Worm (Caenorhabditis elegans) whole organism, L4 larva: ENCODE results near the gene Y43H11AL.1.

ENCODE experiments used
- D1046.2 ChIP-seq: fragments of 200-800 bp; sonication (Bioruptor generic); IDR thresholded peaks from 2 replicates; pipeline ENCODE4 v1.3.6; 2022; ENCODE audit warnings: missing genetic modification characterization, missing compliant biosample characterization
- F37D6.2 ChIP-seq: sonication (generic microtip); optimal IDR thresholded peaks from 2 replicates; lab custom pipeline; 2016; ENCODE audit warnings: mild to moderate bottlenecking, missing genetic modification characterization, missing compliant biosample characterization
- F44E2.7 ChIP-seq: fragments of 200-800 bp; sonication (Bioruptor generic); IDR thresholded peaks from 2 replicates; pipeline ENCODE4 v2.1.2; 2022; ENCODE audit warnings: missing genetic modification characterization, missing compliant biosample characterization
- F49E8.2 ChIP-seq: sonication (generic microtip); optimal IDR thresholded peaks from 2 replicates; lab custom pipeline; 2016; ENCODE audit warnings: missing compliant biosample characterization, mild to moderate bottlenecking, missing genetic modification characterization, borderline replicate concordance
- T20F7.1 ChIP-seq: fragments of 200-800 bp; sonication (Bioruptor generic); optimal IDR thresholded peaks from 2 replicates; lab custom pipeline; 2018; ENCODE audit warnings: mild to moderate bottlenecking, missing genetic modification characterization, missing compliant biosample characterization
- Y48G9A.11 ChIP-seq: fragments of 200-800 bp; sonication (Bioruptor generic); IDR thresholded peaks from 2 replicates; pipeline ENCODE4 v1.3.6; 2022; ENCODE audit warnings: missing genetic modification reagents, missing genetic modification characterization, missing compliant biosample characterization
- Y5F2A.4 ChIP-seq: fragments of 200-800 bp; sonication (Bioruptor generic); optimal IDR thresholded peaks from 2 replicates; lab custom pipeline; 2018; ENCODE audit warnings: mild to moderate bottlenecking, missing genetic modification characterization, missing compliant biosample characterization
- Y75B8A.6 ChIP-seq: fragments of 200-800 bp; sonication (Bioruptor generic); IDR thresholded peaks from 2 replicates; pipeline ENCODE4 v1.3.6; 2022; ENCODE audit warnings: missing genetic modification reagents, missing genetic modification characterization, missing compliant biosample characterization
- aly-2 ChIP-seq: sonication (generic microtip); optimal IDR thresholded peaks from 2 replicates; lab custom pipeline; 2018; ENCODE audit warnings: missing biosample characterization, missing genetic modification characterization
- ama-1 ChIP-seq: fragments of 150-350 bp; optimal IDR thresholded peaks from 2 replicates; lab custom pipeline; 2014; ENCODE audit warnings: inconsistent platforms, mixed read lengths
- attf-4 ChIP-seq: sonication (generic microtip); optimal IDR thresholded peaks from 3 replicates; lab custom pipeline; 2017; ENCODE audit warnings: missing biosample characterization, missing genetic modification characterization
- ceh-20 ChIP-seq: fragments of 200-800 bp; sonication (Bioruptor generic); IDR thresholded peaks from 2 replicates; pipeline ENCODE4 v1.3.6; 2022; ENCODE audit warnings: missing genetic modification reagents, missing genetic modification characterization, missing compliant biosample characterization
- ceh-28 ChIP-seq: fragments of 150-350 bp; optimal IDR thresholded peaks from 2 replicates; lab custom pipeline; 2014; ENCODE audit warnings: missing biosample characterization, missing genetic modification reagents, missing genetic modification characterization
- ceh-32 ChIP-seq: sonication (generic microtip); optimal IDR thresholded peaks from 2 replicates; lab custom pipeline; 2016; ENCODE audit warnings: mild to moderate bottlenecking, missing genetic modification characterization, missing compliant biosample characterization; ENCODE audit not compliant: poor library complexity
- ceh-44 ChIP-seq: fragments of 200-800 bp; sonication (Bioruptor generic); IDR thresholded peaks from 2 replicates; pipeline ENCODE4 v1.3.6; 2022; ENCODE audit warnings: missing genetic modification reagents, missing genetic modification characterization, missing compliant biosample characterization
- ctbp-1 ChIP-seq: fragments of 200-800 bp; sonication (Bioruptor generic); IDR thresholded peaks from 2 replicates; pipeline ENCODE4 v1.3.6; 2022; ENCODE audit warnings: missing genetic modification reagents, missing genetic modification characterization, missing compliant biosample characterization
- daf-12 ChIP-seq: fragments of 150-350 bp; optimal IDR thresholded peaks from 2 replicates; lab custom pipeline; 2014; ENCODE audit warnings: missing biosample characterization, missing genetic modification reagents, missing genetic modification characterization
- daf-19 ChIP-seq: fragments of 200-800 bp; sonication (Bioruptor generic); conservative IDR thresholded peaks from 2 replicates; pipeline ENCODE4 v1.3.6; 2022; ENCODE audit warnings: missing genetic modification characterization, missing compliant biosample characterization
- dmd-6 ChIP-seq: fragments of 200-800 bp; sonication (Bioruptor generic); IDR thresholded peaks from 2 replicates; pipeline ENCODE4 v1.3.6; 2022; ENCODE audit warnings: missing genetic modification reagents, missing genetic modification characterization, missing compliant biosample characterization
- dmd-9 ChIP-seq: fragments of 200-800 bp; sonication (Bioruptor generic); IDR thresholded peaks from 2 replicates; pipeline ENCODE4 v1.3.6; 2022; ENCODE audit warnings: missing genetic modification reagents, missing genetic modification characterization, missing compliant biosample characterization
- dpl-1 ChIP-seq: fragments of 150-350 bp; optimal IDR thresholded peaks from 2 replicates; lab custom pipeline; 2014; ENCODE audit warnings: missing biosample characterization, missing genetic modification reagents, missing genetic modification characterization
- egl-43 ChIP-seq: fragments of 200-800 bp; sonication (Bioruptor generic); IDR thresholded peaks from 2 replicates; pipeline ENCODE4 v1.3.6; 2022; ENCODE audit warnings: missing genetic modification reagents, missing genetic modification characterization, missing compliant biosample characterization
- hif-1 ChIP-seq, 2 experiments: sonication (generic microtip); optimal IDR thresholded peaks; 2 replicates each; lab custom pipeline; 2016 to 2017; ENCODE audit warnings: missing compliant biosample characterization in 2 of 2, missing genetic modification characterization in 2 of 2, missing genetic modification reagents in 2 of 2, missing genotype in 2 of 2, mild to moderate bottlenecking in 1 of 2
- hlh-11 ChIP-seq: fragments of 200-800 bp; sonication (Bioruptor generic); optimal IDR thresholded peaks from 2 replicates; lab custom pipeline; 2018; ENCODE audit warnings: mild to moderate bottlenecking, missing genetic modification characterization, missing compliant biosample characterization
- jun-1 ChIP-seq: fragments of 150-350 bp; optimal IDR thresholded peaks from 2 replicates; lab custom pipeline; 2014; ENCODE audit warnings: missing biosample characterization, missing genetic modification reagents, missing genetic modification characterization
- lim-7 ChIP-seq: fragments of 200-800 bp; sonication (Bioruptor generic); IDR thresholded peaks from 2 replicates; pipeline ENCODE4 v1.3.6; 2022; ENCODE audit warnings: missing genetic modification characterization, missing compliant biosample characterization
- lin-13 ChIP-seq: fragments of 150-350 bp; optimal IDR thresholded peaks from 2 replicates; lab custom pipeline; 2014; ENCODE audit warnings: missing biosample characterization, missing genetic modification reagents, missing genetic modification characterization
- lin-15B ChIP-seq: fragments of 150-350 bp; sonication (generic microtip); optimal IDR thresholded peaks from 3 replicates; lab custom pipeline; 2014; ENCODE audit warnings: missing biosample characterization, missing genetic modification characterization
- lir-3 ChIP-seq: sonication (generic microtip); optimal IDR thresholded peaks from 2 replicates; lab custom pipeline; 2016; ENCODE audit warnings: mild to moderate bottlenecking, missing genetic modification characterization, missing compliant biosample characterization
- madf-9 ChIP-seq: fragments of 200-800 bp; sonication (Bioruptor generic); conservative IDR thresholded peaks from 2 replicates; pipeline ENCODE4 v1.3.6; 2022; ENCODE audit warnings: missing genetic modification reagents, missing genetic modification characterization, missing compliant biosample characterization
- mdl-1 ChIP-seq, 2 experiments: fragments of 150-350 bp in 1 of 2; sonication (generic microtip) in 1 of 2; optimal IDR thresholded peaks; 2 replicates each; lab custom pipeline; 2014 to 2017; ENCODE audit warnings: missing biosample characterization in 2 of 2, missing genetic modification characterization in 2 of 2
- mep-1 ChIP-seq: fragments of 150-350 bp; sonication (generic microtip); optimal IDR thresholded peaks from 3 replicates; lab custom pipeline; 2014; ENCODE audit warnings: missing biosample characterization, missing genetic modification characterization
- nhr-10 ChIP-seq: fragments of 150-350 bp; optimal IDR thresholded peaks from 2 replicates; lab custom pipeline; 2014; ENCODE audit warnings: missing biosample characterization, missing genetic modification characterization
- nhr-111 ChIP-seq: fragments of 200-800 bp; sonication (Bioruptor generic); optimal IDR thresholded peaks from 2 replicates; lab custom pipeline; 2018; ENCODE audit warnings: mild to moderate bottlenecking, missing genetic modification characterization, missing compliant biosample characterization
- nhr-237 ChIP-seq: sonication (generic microtip); optimal IDR thresholded peaks from 2 replicates; lab custom pipeline; 2017; ENCODE audit warnings: missing biosample characterization, missing genetic modification characterization
- nhr-25 ChIP-seq: sonication (generic microtip); optimal IDR thresholded peaks from 2 replicates; lab custom pipeline; 2017; ENCODE audit warnings: missing genetic modification characterization, mild to moderate bottlenecking, missing compliant biosample characterization, antibody characterized with exemption, moderate library complexity, borderline replicate concordance; ENCODE audit not compliant: insufficient read depth
- nhr-41 ChIP-seq: fragments of 200-800 bp; sonication (Bioruptor generic); IDR thresholded peaks from 2 replicates; pipeline ENCODE4 v1.3.6; 2022; ENCODE audit warnings: missing genetic modification reagents, missing genetic modification characterization, missing compliant biosample characterization
- nhr-48 ChIP-seq: sonication (generic microtip); optimal IDR thresholded peaks from 2 replicates; lab custom pipeline; 2016; ENCODE audit warnings: mild to moderate bottlenecking, missing genetic modification characterization, missing compliant biosample characterization
- nhr-77 ChIP-seq: fragments of 150-350 bp; optimal IDR thresholded peaks from 2 replicates; lab custom pipeline; 2014; ENCODE audit warnings: missing biosample characterization, missing genetic modification characterization
- saeg-2 ChIP-seq: fragments of 200-800 bp; sonication (Bioruptor generic); IDR thresholded peaks from 2 replicates; pipeline ENCODE4 v1.3.6; 2022; ENCODE audit warnings: missing genetic modification reagents, missing genetic modification characterization, missing compliant biosample characterization
- sdz-12 ChIP-seq: fragments of 200-800 bp; sonication (Bioruptor generic); optimal IDR thresholded peaks from 2 replicates; lab custom pipeline; 2018; ENCODE audit warnings: mild to moderate bottlenecking, missing genetic modification characterization, missing compliant biosample characterization
- skn-1 ChIP-seq: fragments of 150-350 bp; optimal IDR thresholded peaks from 2 replicates; lab custom pipeline; 2014; ENCODE audit warnings: missing biosample characterization, missing genetic modification characterization
- spr-1 ChIP-seq: sonication (generic microtip); optimal IDR thresholded peaks from 2 replicates; lab custom pipeline; 2016; ENCODE audit warnings: mild to moderate bottlenecking, missing genetic modification characterization, missing compliant biosample characterization
- spr-3 ChIP-seq: fragments of 200-800 bp; sonication (Bioruptor generic); optimal IDR thresholded peaks from 2 replicates; lab custom pipeline; 2018; ENCODE audit warnings: mild to moderate bottlenecking, missing genetic modification characterization, missing compliant biosample characterization
- tag-97 ChIP-seq: fragments of 200-800 bp; sonication (Bioruptor generic); IDR thresholded peaks from 2 replicates; pipeline ENCODE4 v1.3.6; 2022; ENCODE audit warnings: missing genetic modification characterization, missing compliant biosample characterization
- unc-39 ChIP-seq: sonication (generic microtip); optimal IDR thresholded peaks from 2 replicates; lab custom pipeline; 2017; ENCODE audit warnings: missing biosample characterization, missing genetic modification characterization
- zfp-2 ChIP-seq: sonication (generic microtip); optimal IDR thresholded peaks from 2 replicates; lab custom pipeline; 2016; ENCODE audit warnings: mild to moderate bottlenecking, missing genetic modification characterization, missing compliant biosample characterization
- zfp-3 ChIP-seq: fragments of 200-800 bp; sonication (Bioruptor generic); conservative IDR thresholded peaks from 2 replicates; pipeline ENCODE4 v1.3.6; 2022; ENCODE audit warnings: missing genetic modification reagents, missing genetic modification characterization, missing compliant biosample characterization
- ztf-11 ChIP-seq: fragments of 150-350 bp; optimal IDR thresholded peaks from 2 replicates; lab custom pipeline; 2014; ENCODE audit warnings: missing biosample characterization, missing genetic modification characterization
- ztf-7 ChIP-seq: fragments of 150-350 bp; optimal IDR thresholded peaks from 2 replicates; lab custom pipeline; 2014; ENCODE audit warnings: missing biosample characterization, missing genetic modification characterization

The Y43H11AL.1 gene

ce11 chrII:237721-238120 is 5.2 kb upstream of the Y43H11AL.1 start, which contains the start of gene laat-1:
laat-1 (minus strand) TSS chrII:237821.
- no peak for TF ChIP-seq ztf-7 (tag; lab: Kevin White, UChicago)
- TF ChIP-seq jun-1 (tag; lab: Kevin White, UChicago) = no peak
- TF ChIP-seq lin-15B (tag; lab: Kevin White, UChicago) = no peak
- no peak for TF ChIP-seq nhr-111 (GFP tag; lab: Kevin White, UChicago)

ce11 chrII:221212-221611 is 11.3 kb downstream of the Y43H11AL.1 start:
- TF ChIP-seq D1046.2 (no peak), mep-1 (peak; percentile 91), ctbp-1 (GFP tag; lab: Robert Waterston, UW) (no peak), jun-1 (tag; lab: Kevin White, UChicago) (peak; percentile 47), nhr-111 (GFP tag; lab: Kevin White, UChicago) (no peak), nhr-10 (tag; lab: Kevin White, UChicago) (peak; percentile 58), nhr-77 (peak; percentile 14), attf-4 (no peak), lim-7 (GFP tag; lab: Robert Waterston, UW) (no peak; the same call in 1 of the 2 replicates), nhr-25 (tag; lab: Kevin White, UChicago) (peak; percentile 68), egl-43 (GFP tag; lab: Robert Waterston, UW) (peak; percentile 70), lin-13 (GFP tag; lab: Kevin White, UChicago) (peak; percentile 60), nhr-41 (no peak), ceh-20 (GFP tag; lab: Robert Waterston, UW) (peak; percentile 59; the same call in 1 of the 2 replicates), sdz-12 (no peak), Y5F2A.4 (no peak), skn-1 (tag; lab: Kevin White, UChicago) (no peak), saeg-2 (GFP tag; lab: Robert Waterston, UW) (no peak), zfp-3 (GFP tag; lab: Robert Waterston, UW) (no peak), nhr-48 (tag; lab: Kevin White, UChicago) (peak; percentile 55), daf-12 (tag; lab: Kevin White, UChicago) (no peak), spr-3 (no peak), lir-3 (tag; lab: Kevin White, UChicago) (no peak), dmd-6 (GFP tag; lab: Robert Waterston, UW) (peak; percentile 72), F49E8.2 (no peak), ceh-32 (tag; lab: Kevin White, UChicago) (no peak), F37D6.2 (tag; lab: Kevin White, UChicago) (peak; percentile 21), tag-97 (GFP tag; lab: Robert Waterston, UW) (no peak), nhr-237 (tag; lab: Kevin White, UChicago) (no peak), dmd-9 (no peak), mdl-1 (tag; optimal IDR thresholded peaks at IDR 0.05; lab: Kevin White, UChicago) (peak; percentile 39 to 92), ceh-44 (GFP tag; lab: Robert Waterston, UW) (no peak), hlh-11 (peak; percentile 91), spr-1 (tag; lab: Kevin White, UChicago) (peak; percentile 29), aly-2 (tag; lab: Kevin White, UChicago) (no peak), ceh-28 (peak; percentile 52), Y75B8A.6 (GFP tag; lab: Robert Waterston, UW) (no peak), F44E2.7 (GFP tag; lab: Robert Waterston, UW) (no peak), unc-39 (tag; lab: Kevin White, UChicago) (no peak), madf-9 (no peak), zfp-2 (tag; lab: Kevin White, UChicago) (no peak), Y48G9A.11 (no peak), dpl-1 (GFP tag; lab: Kevin White, UChicago) (peak; percentile 73), daf-19 (GFP tag; lab: Robert Waterston, UW) (no peak), hif-1 (tag; optimal IDR thresholded peaks at IDR 0.05; lab: Kevin White, UChicago) (peak in 1 of 2 experiments; percentile 59), T20F7.1 (GFP tag; lab: Kevin White, UChicago) (peak; percentile 66), ama-1 (lab: Kevin White, UChicago) (no peak), ztf-11 (tag; lab: Kevin White, UChicago) (no peak)
